Worm (Caenorhabditis elegans) whole organism, L1 larva: ENCODE data around the gene R144.6.

ENCODE experiments used
- C04F5.9 ChIP-seq: sonication (generic microtip); optimal IDR thresholded peaks from 2 replicates; lab custom pipeline; 2016; ENCODE audit warnings: missing genetic modification characterization, missing compliant biosample characterization
- C34B4.2 ChIP-seq: sonication (generic microtip); optimal IDR thresholded peaks from 2 replicates; lab custom pipeline; 2017; ENCODE audit warnings: mild to moderate bottlenecking, missing genetic modification characterization, missing compliant biosample characterization
- F16B12.6 ChIP-seq: fragments of 150-350 bp; optimal IDR thresholded peaks from 2 replicates; lab custom pipeline; 2014; ENCODE audit warnings: missing biosample characterization, missing genetic modification characterization
- Y116A8C.19 ChIP-seq: sonication (generic microtip); optimal IDR thresholded peaks from 2 replicates; lab custom pipeline; 2016; ENCODE audit warnings: missing compliant biosample characterization, missing genetic modification characterization, borderline replicate concordance
- aha-1 ChIP-seq: fragments of 150-350 bp; optimal IDR thresholded peaks from 2 replicates; lab custom pipeline; 2014; ENCODE audit warnings: missing biosample characterization, missing genetic modification characterization
- alr-1 ChIP-seq: fragments of 200-800 bp; sonication (Bioruptor generic); optimal IDR thresholded peaks from 2 replicates; lab custom pipeline; 2018; ENCODE audit warnings: borderline replicate concordance, mild to moderate bottlenecking, missing genetic modification characterization, missing compliant biosample characterization
- aly-2 ChIP-seq: fragments of 150-350 bp; optimal IDR thresholded peaks from 2 replicates; lab custom pipeline; 2014; ENCODE audit warnings: missing biosample characterization, missing genetic modification characterization
- blmp-1 ChIP-seq: fragments of 150-350 bp; optimal IDR thresholded peaks from 2 replicates; lab custom pipeline; 2014; ENCODE audit warnings: missing biosample characterization, missing genetic modification characterization
- ceh-90 ChIP-seq: sonication (generic microtip); optimal IDR thresholded peaks from 2 replicates; lab custom pipeline; 2016; ENCODE audit warnings: missing genetic modification characterization, missing compliant biosample characterization
- ces-1 ChIP-seq: fragments of 150-350 bp; optimal IDR thresholded peaks from 2 replicates; lab custom pipeline; 2014; ENCODE audit warnings: missing biosample characterization, missing genetic modification reagents, missing genetic modification characterization
- dpl-1 ChIP-seq, 3 experiments: fragments of 150-350 bp in 2 of 3; sonication (generic microtip) in 1 of 3; optimal IDR thresholded peaks; 2 replicates each; lab custom pipeline; 2014 to 2017; ENCODE audit warnings: missing biosample characterization in 3 of 3, missing genetic modification characterization in 3 of 3, missing genetic modification reagents in 3 of 3
- efl-1 ChIP-seq, 4 experiments: fragments of 150-350 bp; optimal IDR thresholded peaks in 3 of 4; peaks in 1 of 4; 1 replicate in 1 of 4; 2 replicates in 3 of 4; lab custom pipeline; 2014; ENCODE audit warnings: missing biosample characterization in 2 of 4, missing genetic modification characterization in 2 of 4, missing genetic modification reagents in 2 of 4
- egl-27 ChIP-seq, 2 experiments: fragments of 150-350 bp in 1 of 2; sonication (generic microtip); optimal IDR thresholded peaks; 3 replicates each; lab custom pipeline; 2017 to 2018; ENCODE audit warnings: missing biosample characterization in 2 of 2, missing genetic modification characterization in 2 of 2, missing genetic modification reagents in 2 of 2
- elt-3 ChIP-seq, 6 experiments: fragments of 150-350 bp in 1 of 6; sonication (generic microtip); optimal IDR thresholded peaks; 2 replicates each; lab custom pipeline; 2017 to 2018; ENCODE audit warnings: missing biosample characterization in 6 of 6, missing genetic modification characterization in 6 of 6, inconsistent platforms in 1 of 6
- ets-5 ChIP-seq: fragments of 200-800 bp; sonication (Bioruptor generic); IDR thresholded peaks from 2 replicates; pipeline ENCODE4 v1.3.6; 2022; ENCODE audit warnings: missing genetic modification characterization, missing compliant biosample characterization
- fkh-4 ChIP-seq: sonication (generic microtip); optimal IDR thresholded peaks from 2 replicates; lab custom pipeline; 2016; ENCODE audit warnings: missing compliant biosample characterization, missing genetic modification characterization, borderline replicate concordance
- hlh-17 ChIP-seq: fragments of 200-800 bp; sonication (Bioruptor generic); optimal IDR thresholded peaks from 2 replicates; lab custom pipeline; 2018; ENCODE audit warnings: missing genetic modification characterization, mild to moderate bottlenecking, missing compliant biosample characterization, moderate library complexity, borderline replicate concordance
- hlh-4 ChIP-seq: sonication (generic microtip); optimal IDR thresholded peaks from 2 replicates; lab custom pipeline; 2016; ENCODE audit warnings: mild to moderate bottlenecking, missing genetic modification characterization, missing compliant biosample characterization
- hpl-2 ChIP-seq: fragments of 150-350 bp; optimal IDR thresholded peaks from 2 replicates; lab custom pipeline; 2014; ENCODE audit warnings: missing biosample characterization, missing genetic modification reagents, missing genetic modification characterization
- isw-1 ChIP-seq: fragments of 200-800 bp; sonication (Bioruptor generic); IDR thresholded peaks from 2 replicates; pipeline ENCODE4 v1.3.6; 2022; ENCODE audit warnings: missing genetic modification characterization, missing compliant biosample characterization
- lin-13 ChIP-seq: fragments of 150-350 bp; optimal IDR thresholded peaks from 2 replicates; lab custom pipeline; 2014; ENCODE audit warnings: missing biosample characterization, missing genetic modification reagents, missing genetic modification characterization
- lin-35 ChIP-seq, 2 experiments: fragments of 150-350 bp; optimal IDR thresholded peaks; 2 replicates each; lab custom pipeline; 2014; ENCODE audit warnings: missing biosample characterization in 2 of 2, missing genetic modification characterization in 2 of 2, missing genetic modification reagents in 2 of 2
- lir-3 ChIP-seq: sonication (generic microtip); optimal IDR thresholded peaks from 2 replicates; lab custom pipeline; 2016; ENCODE audit warnings: mild to moderate bottlenecking, missing genetic modification characterization, moderate library complexity, missing compliant biosample characterization; ENCODE audit not compliant: poor library complexity
- mab-9 ChIP-seq: fragments of 200-800 bp; sonication (Bioruptor generic); IDR thresholded peaks from 2 replicates; pipeline ENCODE4 v1.3.6; 2022; ENCODE audit warnings: missing genetic modification reagents, missing genetic modification characterization, missing compliant biosample characterization
- mdl-1 ChIP-seq, 2 experiments: fragments of 150-350 bp; optimal IDR thresholded peaks; 2 replicates each; lab custom pipeline; 2014 to 2017; ENCODE audit warnings: missing biosample characterization in 2 of 2, missing genetic modification characterization in 2 of 2, inconsistent platforms in 1 of 2
- mef-2 ChIP-seq: fragments of 150-350 bp; optimal IDR thresholded peaks from 2 replicates; lab custom pipeline; 2014; ENCODE audit warnings: missing biosample characterization, missing genetic modification characterization
- nhr-11 ChIP-seq: fragments of 150-350 bp; optimal IDR thresholded peaks from 2 replicates; lab custom pipeline; 2014; ENCODE audit warnings: missing biosample characterization, missing genetic modification characterization
- nhr-12 ChIP-seq: sonication (generic microtip); optimal IDR thresholded peaks from 2 replicates; lab custom pipeline; 2017; ENCODE audit warnings: missing biosample characterization, missing genetic modification characterization
- nhr-20 ChIP-seq: sonication (generic microtip); optimal IDR thresholded peaks from 2 replicates; lab custom pipeline; 2016; ENCODE audit warnings: mild to moderate bottlenecking, missing genetic modification characterization, missing compliant biosample characterization
- nhr-28 ChIP-seq: fragments of 150-350 bp; optimal IDR thresholded peaks from 2 replicates; lab custom pipeline; 2014; ENCODE audit warnings: missing biosample characterization, missing genetic modification characterization
- nhr-77 ChIP-seq: fragments of 150-350 bp; optimal IDR thresholded peaks from 2 replicates; lab custom pipeline; 2014; ENCODE audit warnings: missing biosample characterization, missing genetic modification characterization
- nhr-85 ChIP-seq: sonication (generic microtip); peaks from one replicate; lab custom pipeline; 2016; ENCODE audit warnings: missing genetic modification characterization, inconsistent platforms, missing compliant biosample characterization
- pag-3 ChIP-seq: sonication (generic microtip); optimal IDR thresholded peaks from 2 replicates; lab custom pipeline; 2017; ENCODE audit warnings: missing genetic modification characterization, mild to moderate bottlenecking, missing compliant biosample characterization, antibody characterized with exemption, borderline replicate concordance; ENCODE audit not compliant: insufficient read depth
- pax-3 ChIP-seq: fragments of 200-800 bp; sonication (Bioruptor generic); optimal IDR thresholded peaks from 2 replicates; lab custom pipeline; 2018; ENCODE audit warnings: mild to moderate bottlenecking, missing genetic modification characterization, moderate library complexity, missing compliant biosample characterization
- rnt-1 ChIP-seq: sonication (generic microtip); optimal IDR thresholded peaks from 2 replicates; lab custom pipeline; 2016; ENCODE audit warnings: mild to moderate bottlenecking, missing genetic modification characterization, moderate library complexity, missing compliant biosample characterization
- skn-1 ChIP-seq: fragments of 150-350 bp; optimal IDR thresholded peaks from 2 replicates; lab custom pipeline; 2014; ENCODE audit warnings: missing biosample characterization, missing genetic modification characterization
- snu-23 ChIP-seq: sonication (generic microtip); optimal IDR thresholded peaks from 2 replicates; lab custom pipeline; 2016; ENCODE audit warnings: missing genetic modification characterization, missing compliant biosample characterization
- sox-4 ChIP-seq: sonication (generic microtip); optimal IDR thresholded peaks from 2 replicates; lab custom pipeline; 2016; ENCODE audit warnings: missing genetic modification characterization, missing compliant biosample characterization
- sup-37 ChIP-seq: fragments of 200-800 bp; sonication (Bioruptor generic); optimal IDR thresholded peaks from 2 replicates; lab custom pipeline; 2018; ENCODE audit warnings: mild to moderate bottlenecking, missing genetic modification characterization, missing compliant biosample characterization
- unc-130 ChIP-seq: fragments of 150-350 bp; optimal IDR thresholded peaks from 2 replicates; lab custom pipeline; 2017; ENCODE audit warnings: missing biosample characterization, missing genetic modification characterization, inconsistent platforms
- unc-86 ChIP-seq: sonication (generic microtip); optimal IDR thresholded peaks from 2 replicates; lab custom pipeline; 2016; ENCODE audit warnings: missing genetic modification characterization, missing compliant biosample characterization
- vab-15 ChIP-seq: sonication (generic microtip); optimal IDR thresholded peaks from 2 replicates; lab custom pipeline; 2017; ENCODE audit warnings: missing genotype, mild to moderate bottlenecking, missing genetic modification characterization, missing compliant biosample characterization
- xbp-1 ChIP-seq: sonication (generic microtip); optimal IDR thresholded peaks from 2 replicates; lab custom pipeline; 2016; ENCODE audit warnings: missing genetic modification characterization, missing compliant biosample characterization
- zag-1 ChIP-seq: fragments of 150-350 bp; optimal IDR thresholded peaks from 2 replicates; lab custom pipeline; 2014; ENCODE audit warnings: missing biosample characterization, missing genetic modification characterization
- zip-4 ChIP-seq: fragments of 200-800 bp; sonication (Bioruptor generic); optimal IDR thresholded peaks from 2 replicates; lab custom pipeline; 2018; ENCODE audit warnings: mild to moderate bottlenecking, missing genetic modification characterization, moderate library complexity, missing compliant biosample characterization
- ztf-4 ChIP-seq: fragments of 150-350 bp; optimal IDR thresholded peaks from 2 replicates; lab custom pipeline; 2014; ENCODE audit warnings: missing biosample characterization, missing genetic modification characterization

R144.6 gene

ce11 chrIII:4998956-4999425 is 5.5 kb downstream of the R144.6 start, which contains the start of gene smcr-8 (continued):
- no peak for TF ChIP-seq aha-1
- no peak for TF ChIP-seq elt-3 (tag; optimal IDR thresholded peaks at IDR 0.05; lab: Kevin White, UChicago)
- TF ChIP-seq efl-1 (optimal IDR thresholded peaks at IDR 0.05; lab: Kevin White, UChicago), result no peak
- TF ChIP-seq efl-1 (GFP tag; optimal IDR thresholded peaks at IDR 0.05 in 1 of 2; lab: Kevin White, UChicago), result peak; percentile 39 to 58
- peak; percentile 27 for TF ChIP-seq rnt-1 (tag; lab: Kevin White, UChicago)
- no peak for TF ChIP-seq sup-37 (GFP tag; lab: Kevin White, UChicago)
- TF ChIP-seq egl-27 (tag; optimal IDR thresholded peaks at IDR 0.05; lab: Kevin White, UChicago), result no peak
- TF ChIP-seq isw-1 (GFP tag; lab: Robert Waterston, UW), result no peak
- TF ChIP-seq hpl-2 (GFP tag; lab: Kevin White, UChicago), result no peak
- no peak for TF ChIP-seq mef-2 (tag; lab: Kevin White, UChicago)
- TF ChIP-seq lin-35 (GFP tag; optimal IDR thresholded peaks at IDR 0.05; lab: Kevin White, UChicago), result peak in 1 of 2 experiments; percentile 2
- TF ChIP-seq pax-3 (tag; lab: Kevin White, UChicago), result no peak
- no peak for TF ChIP-seq aly-2 (tag; lab: Kevin White, UChicago)
- TF ChIP-seq zip-4 (GFP tag; lab: Kevin White, UChicago), result no peak
- no peak for TF ChIP-seq hlh-4 (tag; lab: Kevin White, UChicago)
- no peak for TF ChIP-seq ces-1 (GFP tag; lab: Kevin White, UChicago)
- no peak for TF ChIP-seq pag-3 (tag; lab: Kevin White, UChicago)
- no peak for TF ChIP-seq lin-13 (GFP tag; lab: Kevin White, UChicago)
- peak; percentile 23 for TF ChIP-seq ceh-90 (tag; lab: Kevin White, UChicago)
- no peak for TF ChIP-seq mdl-1 (tag; optimal IDR thresholded peaks at IDR 0.05; lab: Kevin White, UChicago)
- no peak for TF ChIP-seq snu-23 (GFP tag; lab: Kevin White, UChicago)

DNA sequence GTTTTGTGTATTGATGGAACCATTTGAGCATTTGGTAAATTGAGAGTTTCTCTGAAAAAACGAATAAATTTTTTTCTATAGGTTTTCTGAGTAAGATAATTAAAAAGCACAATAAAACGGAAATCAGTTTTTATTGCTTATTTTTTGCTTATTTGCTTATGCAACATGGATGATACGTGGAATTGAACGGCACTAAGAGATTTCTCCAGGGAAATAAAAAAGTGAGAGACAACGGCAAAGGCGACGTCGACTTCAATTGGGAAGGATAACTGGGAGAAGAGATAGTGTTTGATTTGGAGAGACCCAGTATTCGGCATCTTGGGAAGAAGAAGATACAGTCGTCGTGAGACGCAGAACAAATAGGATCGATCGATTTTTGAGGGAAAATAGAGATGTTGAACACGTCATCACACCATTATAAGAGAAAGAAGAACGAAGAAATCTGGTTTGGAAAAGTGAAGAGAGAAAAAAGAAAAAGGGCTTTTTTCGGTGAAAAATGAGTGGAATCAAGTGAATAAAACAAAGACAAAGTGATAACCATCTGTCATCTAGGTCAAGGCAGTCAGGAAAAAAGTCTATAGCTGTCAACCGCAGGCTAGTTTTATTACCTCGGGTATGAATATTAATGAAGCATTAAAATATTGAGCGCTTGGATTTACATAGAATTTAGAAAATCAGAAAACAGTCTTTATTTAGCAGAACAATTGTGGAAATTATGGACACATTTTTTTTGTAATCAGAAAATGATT is 6.2 kb downstream of the R144.6 start, which contains the start of gene tmem-131:
tmem-131 (minus strand) TSS at position 51 of the 749 bp plus-strand sequence.
- TF ChIP-seq ztf-4 (tag; lab: Kevin White, UChicago), result no peak
- TF ChIP-seq nhr-12 (tag; lab: Kevin White, UChicago), result no peak
- TF ChIP-seq aha-1, result no peak
- no peak for TF ChIP-seq zip-4 (GFP tag; lab: Kevin White, UChicago)
- TF ChIP-seq unc-86 (tag; lab: Kevin White, UChicago), result no peak
- no peak for TF ChIP-seq mab-9 (GFP tag; lab: Robert Waterston, UW)
- peak; percentile 77 for TF ChIP-seq xbp-1 (tag; lab: Kevin White, UChicago)
- TF ChIP-seq skn-1 (tag; lab: Kevin White, UChicago), result no peak
- TF ChIP-seq ces-1 (GFP tag; lab: Kevin White, UChicago), result no peak
- no peak for TF ChIP-seq sup-37 (GFP tag; lab: Kevin White, UChicago)
- TF ChIP-seq F16B12.6 (tag; lab: Kevin White, UChicago), result no peak
- no peak for TF ChIP-seq aly-2 (tag; lab: Kevin White, UChicago)
- TF ChIP-seq pag-3 (tag; lab: Kevin White, UChicago), result no peak
- no peak for TF ChIP-seq lir-3 (tag; lab: Kevin White, UChicago)
- no peak for TF ChIP-seq fkh-4 (tag; lab: Kevin White, UChicago)
- no peak for TF ChIP-seq ceh-90 (tag; lab: Kevin White, UChicago)
- TF ChIP-seq unc-130, result no peak
- TF ChIP-seq blmp-1, result peak; percentile 94
- TF ChIP-seq nhr-11 (tag; lab: Kevin White, UChicago), result no peak
- no peak for TF ChIP-seq zag-1 (tag; lab: Kevin White, UChicago)
- peak in 2 of 3 experiments; percentile 27 to 34 for TF ChIP-seq dpl-1 (GFP tag; optimal IDR thresholded peaks at IDR 0.05; lab: Kevin White, UChicago)
- no peak for TF ChIP-seq C34B4.2
- TF ChIP-seq C04F5.9 (tag; lab: Kevin White, UChicago), result no peak
- no peak for TF ChIP-seq vab-15 (tag; lab: Kevin White, UChicago)
- no peak for TF ChIP-seq nhr-77 (tag; lab: Kevin White, UChicago)
- no peak for TF ChIP-seq mef-2 (tag; lab: Kevin White, UChicago)
- TF ChIP-seq sox-4, result no peak
- TF ChIP-seq ets-5 (GFP tag; lab: Robert Waterston, UW), result no peak
- TF ChIP-seq hlh-17 (GFP tag; lab: Kevin White, UChicago), result no peak
- TF ChIP-seq alr-1 (tag; lab: Kevin White, UChicago), result no peak
- no peak for TF ChIP-seq Y116A8C.19 (tag; lab: Kevin White, UChicago)
- peak; percentile 55 for TF ChIP-seq snu-23 (GFP tag; lab: Kevin White, UChicago)
- TF ChIP-seq nhr-85 (tag; lab: Kevin White, UChicago), result peak; percentile 93
- TF ChIP-seq elt-3 (tag; optimal IDR thresholded peaks at IDR 0.05; lab: Kevin White, UChicago), result peak in 2 of 6 experiments; percentile 67 to 73
- TF ChIP-seq egl-27 (tag; optimal IDR thresholded peaks at IDR 0.05; lab: Kevin White, UChicago), result no peak
- TF ChIP-seq hlh-4 (tag; lab: Kevin White, UChicago), result no peak
- TF ChIP-seq nhr-20 (tag; lab: Kevin White, UChicago), result peak; percentile 44
- no peak for TF ChIP-seq nhr-28 (tag; lab: Kevin White, UChicago)
